Fruit fly (Drosophila melanogaster): Measurements from ENCODE around the gene Mon1.

- TF ChIP-seq CG1620 (GFP tag; optimal IDR thresholded peaks at IDR 0.05) (no peak), Clk (GFP tag; optimal IDR thresholded peaks at IDR 0.05) (no peak), CG14711 (tag; optimal IDR thresholded peaks at IDR 0.05) (no peak), Mnt (GFP tag; optimal IDR thresholded peaks at IDR 0.05) (no peak), Hr96 (GFP tag; optimal IDR thresholded peaks at IDR 0.05) (no peak), CG7045 (GFP tag; optimal IDR thresholded peaks at IDR 0.05) (no peak), bab1 (GFP tag; optimal IDR thresholded peaks at IDR 0.05) (no peak), cnc (optimal IDR thresholded peaks at IDR 0.05) (no peak), CG5204 (GFP tag; optimal IDR thresholded peaks at IDR 0.05) (no peak), CG11617 (GFP tag; optimal IDR thresholded peaks at IDR 0.05) (no peak), kay (GFP tag; ENCODE audit: borderline replicate concordance) (no peak)
Measured at dm6 chr2L:4882131-4883022, 31.9 kb downstream of the Mon1 start.

All from whole organism, adult.